Worm (Caenorhabditis elegans): ENCODE results near the gene H23N18.5.

ce11 chrV:4890781-4891180 lies 21.4 kb downstream of the H23N18.5 start:
- TF ChIP-seq nhr-25 (tag; optimal IDR thresholded peaks at IDR 0.05): no peak
- no peak for TF ChIP-seq lin-13 (GFP tag; optimal IDR thresholded peaks at IDR 0.05)
- TF ChIP-seq elt-3 (tag; optimal IDR thresholded peaks at IDR 0.05): no peak
- no peak for TF ChIP-seq ztf-4 (tag; optimal IDR thresholded peaks at IDR 0.05)
- no peak for TF ChIP-seq elt-1 (tag; optimal IDR thresholded peaks at IDR 0.05)
- TF ChIP-seq mdl-1 (tag; optimal IDR thresholded peaks at IDR 0.05): no peak
- no peak for TF ChIP-seq unc-55 (GFP tag; optimal IDR thresholded peaks at IDR 0.05)
- TF ChIP-seq lin-11 (tag; optimal IDR thresholded peaks at IDR 0.05): no peak
- no peak for TF ChIP-seq crh-2 (tag; optimal IDR thresholded peaks at IDR 0.05)
- no peak for TF ChIP-seq ceh-16 (tag; optimal IDR thresholded peaks at IDR 0.05)

Data from whole organism, L2 larva.